Worm (Caenorhabditis elegans) whole organism, L1 larva: ENCODE measurements around the gene F53B3.5.
A peak's percentile ranks its signal among the peaks of the same experiment; 100 is the strongest.

ENCODE experiments used
- F16B12.6 ChIP-seq: fragments of 150-350 bp; optimal IDR thresholded peaks from 2 replicates; lab custom pipeline; 2014; ENCODE audit warnings: missing biosample characterization, missing genetic modification characterization
- aly-2 ChIP-seq: fragments of 150-350 bp; optimal IDR thresholded peaks from 2 replicates; lab custom pipeline; 2014; ENCODE audit warnings: missing biosample characterization, missing genetic modification characterization
- ama-1 ChIP-seq: fragments of 150-350 bp; optimal IDR thresholded peaks from 2 replicates; lab custom pipeline; 2014
- blmp-1 ChIP-seq: fragments of 150-350 bp; optimal IDR thresholded peaks from 2 replicates; lab custom pipeline; 2014; ENCODE audit warnings: missing biosample characterization, missing genetic modification characterization
- ceh-8 ChIP-seq: fragments of 200-800 bp; sonication (Bioruptor generic); optimal IDR thresholded peaks from 2 replicates; lab custom pipeline; 2018; ENCODE audit warnings: mild to moderate bottlenecking, missing genetic modification characterization, moderate library complexity, missing compliant biosample characterization
- ceh-90 ChIP-seq: sonication (generic microtip); optimal IDR thresholded peaks from 2 replicates; lab custom pipeline; 2016; ENCODE audit warnings: missing genetic modification characterization, missing compliant biosample characterization
- ces-1 ChIP-seq: fragments of 150-350 bp; optimal IDR thresholded peaks from 2 replicates; lab custom pipeline; 2014; ENCODE audit warnings: missing biosample characterization, missing genetic modification reagents, missing genetic modification characterization
- dpl-1 ChIP-seq, 3 experiments: fragments of 150-350 bp in 2 of 3; sonication (generic microtip) in 1 of 3; optimal IDR thresholded peaks; 2 replicates each; lab custom pipeline; 2014 to 2017; ENCODE audit warnings: missing biosample characterization in 3 of 3, missing genetic modification characterization in 3 of 3, missing genetic modification reagents in 3 of 3
- dsc-1 ChIP-seq: sonication (generic microtip); optimal IDR thresholded peaks from 2 replicates; lab custom pipeline; 2016; ENCODE audit warnings: mild to moderate bottlenecking, missing genetic modification characterization, missing compliant biosample characterization
- efl-1 ChIP-seq, 4 experiments: fragments of 150-350 bp; optimal IDR thresholded peaks in 3 of 4; peaks in 1 of 4; 1 replicate in 1 of 4; 2 replicates in 3 of 4; lab custom pipeline; 2014; ENCODE audit warnings: missing biosample characterization in 2 of 4, missing genetic modification characterization in 2 of 4, missing genetic modification reagents in 2 of 4
- efl-3 ChIP-seq: fragments of 200-800 bp; sonication (Bioruptor generic); optimal IDR thresholded peaks from 2 replicates; lab custom pipeline; 2018; ENCODE audit warnings: mild to moderate bottlenecking, missing genetic modification characterization, missing compliant biosample characterization
- egl-13 ChIP-seq: sonication (generic microtip); optimal IDR thresholded peaks from 2 replicates; lab custom pipeline; 2016; ENCODE audit warnings: missing genotype, missing genetic modification reagents, missing genetic modification characterization, missing compliant biosample characterization
- egl-27 ChIP-seq, 2 experiments: fragments of 150-350 bp in 1 of 2; sonication (generic microtip); optimal IDR thresholded peaks; 3 replicates each; lab custom pipeline; 2017 to 2018; ENCODE audit warnings: missing biosample characterization in 2 of 2, missing genetic modification characterization in 2 of 2, missing genetic modification reagents in 2 of 2
- fkh-10 ChIP-seq: sonication (generic microtip); optimal IDR thresholded peaks from 2 replicates; lab custom pipeline; 2017; ENCODE audit warnings: missing biosample characterization, missing genetic modification reagents, missing genetic modification characterization
- fkh-4 ChIP-seq: sonication (generic microtip); optimal IDR thresholded peaks from 2 replicates; lab custom pipeline; 2016; ENCODE audit warnings: missing compliant biosample characterization, missing genetic modification characterization, borderline replicate concordance
- fkh-8 ChIP-seq: sonication (generic microtip); optimal IDR thresholded peaks from 2 replicates; lab custom pipeline; 2016; ENCODE audit warnings: mild to moderate bottlenecking, missing genetic modification characterization, missing compliant biosample characterization
- fos-1 ChIP-seq: fragments of 150-350 bp; optimal IDR thresholded peaks from 2 replicates; lab custom pipeline; 2014; ENCODE audit warnings: missing biosample characterization, missing genetic modification characterization
- grh-1 ChIP-seq: fragments of 200-800 bp; sonication (Bioruptor generic); IDR thresholded peaks from 2 replicates; pipeline ENCODE4 v1.3.6; 2022; ENCODE audit warnings: missing genetic modification reagents, missing genetic modification characterization, missing compliant biosample characterization
- irx-1 ChIP-seq: sonication (generic microtip); optimal IDR thresholded peaks from 2 replicates; lab custom pipeline; 2016; ENCODE audit warnings: missing genetic modification characterization, missing compliant biosample characterization
- lin-13 ChIP-seq: fragments of 150-350 bp; optimal IDR thresholded peaks from 2 replicates; lab custom pipeline; 2014; ENCODE audit warnings: missing biosample characterization, missing genetic modification reagents, missing genetic modification characterization
- lin-14 ChIP-seq: fragments of 200-800 bp; sonication (Bioruptor generic); optimal IDR thresholded peaks from 2 replicates; lab custom pipeline; 2018; ENCODE audit warnings: mild to moderate bottlenecking, missing genetic modification characterization, moderate library complexity, missing compliant biosample characterization
- lin-15B ChIP-seq: fragments of 150-350 bp; sonication (generic microtip); optimal IDR thresholded peaks from 3 replicates; lab custom pipeline; 2014; ENCODE audit warnings: missing biosample characterization, missing genetic modification characterization
- lsy-2 ChIP-seq, 2 experiments: fragments of 150-350 bp; optimal IDR thresholded peaks; 2 replicates each; lab custom pipeline; 2014; ENCODE audit warnings: missing biosample characterization in 2 of 2, missing genetic modification characterization in 2 of 2
- mab-9 ChIP-seq: fragments of 200-800 bp; sonication (Bioruptor generic); IDR thresholded peaks from 2 replicates; pipeline ENCODE4 v1.3.6; 2022; ENCODE audit warnings: missing genetic modification reagents, missing genetic modification characterization, missing compliant biosample characterization
- mep-1 ChIP-seq: fragments of 150-350 bp; optimal IDR thresholded peaks from 2 replicates; lab custom pipeline; 2014; ENCODE audit warnings: missing biosample characterization, missing genetic modification characterization
- nhr-11 ChIP-seq: fragments of 150-350 bp; optimal IDR thresholded peaks from 2 replicates; lab custom pipeline; 2014; ENCODE audit warnings: missing biosample characterization, missing genetic modification characterization
- nhr-12 ChIP-seq: sonication (generic microtip); optimal IDR thresholded peaks from 2 replicates; lab custom pipeline; 2017; ENCODE audit warnings: missing biosample characterization, missing genetic modification characterization
- nhr-19 ChIP-seq: fragments of 200-800 bp; sonication (Bioruptor generic); conservative IDR thresholded peaks from 2 replicates; pipeline ENCODE4 v1.3.6; 2022; ENCODE audit warnings: missing genetic modification characterization, missing compliant biosample characterization
- nhr-47 ChIP-seq: sonication (generic microtip); optimal IDR thresholded peaks from 2 replicates; lab custom pipeline; 2016; ENCODE audit warnings: mild to moderate bottlenecking, missing genetic modification characterization, moderate library complexity, missing compliant biosample characterization
- nhr-71 ChIP-seq: sonication (generic microtip); optimal IDR thresholded peaks from 2 replicates; lab custom pipeline; 2016; ENCODE audit warnings: mild to moderate bottlenecking, missing genetic modification characterization, moderate library complexity, missing compliant biosample characterization
- nhr-76 ChIP-seq: sonication (generic microtip); optimal IDR thresholded peaks from 2 replicates; lab custom pipeline; 2017; ENCODE audit warnings: missing biosample characterization, missing genetic modification characterization
- nhr-77 ChIP-seq: fragments of 150-350 bp; optimal IDR thresholded peaks from 2 replicates; lab custom pipeline; 2014; ENCODE audit warnings: missing biosample characterization, missing genetic modification characterization
- nhr-90 ChIP-seq: sonication (generic microtip); optimal IDR thresholded peaks from 2 replicates; lab custom pipeline; 2016; ENCODE audit warnings: mild to moderate bottlenecking, missing genetic modification characterization, missing compliant biosample characterization; ENCODE audit not compliant: poor library complexity
- pag-3 ChIP-seq: sonication (generic microtip); optimal IDR thresholded peaks from 2 replicates; lab custom pipeline; 2017; ENCODE audit warnings: missing genetic modification characterization, mild to moderate bottlenecking, missing compliant biosample characterization, antibody characterized with exemption, borderline replicate concordance; ENCODE audit not compliant: insufficient read depth
- pax-3 ChIP-seq: fragments of 200-800 bp; sonication (Bioruptor generic); optimal IDR thresholded peaks from 2 replicates; lab custom pipeline; 2018; ENCODE audit warnings: mild to moderate bottlenecking, missing genetic modification characterization, moderate library complexity, missing compliant biosample characterization
- pqm-1 ChIP-seq: sonication (generic microtip); optimal IDR thresholded peaks from 3 replicates; lab custom pipeline; 2017; ENCODE audit warnings: missing biosample characterization, missing genetic modification characterization
- sox-4 ChIP-seq: sonication (generic microtip); optimal IDR thresholded peaks from 2 replicates; lab custom pipeline; 2016; ENCODE audit warnings: missing genetic modification characterization, missing compliant biosample characterization
- sptf-1 ChIP-seq: fragments of 150-350 bp; optimal IDR thresholded peaks from 2 replicates; lab custom pipeline; 2014; ENCODE audit warnings: missing biosample characterization, missing genetic modification characterization
- sup-37 ChIP-seq: fragments of 200-800 bp; sonication (Bioruptor generic); optimal IDR thresholded peaks from 2 replicates; lab custom pipeline; 2018; ENCODE audit warnings: mild to moderate bottlenecking, missing genetic modification characterization, missing compliant biosample characterization
- swsn-7 ChIP-seq: sonication (generic microtip); optimal IDR thresholded peaks from 2 replicates; lab custom pipeline; 2016; ENCODE audit warnings: missing genetic modification characterization, missing compliant biosample characterization
- tbx-2 ChIP-seq: sonication (generic microtip); optimal IDR thresholded peaks from 2 replicates; lab custom pipeline; 2016; ENCODE audit warnings: missing genetic modification characterization, missing compliant biosample characterization
- unc-130 ChIP-seq: fragments of 150-350 bp; optimal IDR thresholded peaks from 2 replicates; lab custom pipeline; 2017; ENCODE audit warnings: missing biosample characterization, missing genetic modification characterization, inconsistent platforms
- unc-62 ChIP-seq: fragments of 150-350 bp; optimal IDR thresholded peaks from 2 replicates; lab custom pipeline; 2014; ENCODE audit warnings: missing biosample characterization, missing genetic modification reagents, missing genetic modification characterization
- unc-86 ChIP-seq: sonication (generic microtip); optimal IDR thresholded peaks from 2 replicates; lab custom pipeline; 2016; ENCODE audit warnings: missing genetic modification characterization, missing compliant biosample characterization
- vab-15 ChIP-seq: sonication (generic microtip); optimal IDR thresholded peaks from 2 replicates; lab custom pipeline; 2017; ENCODE audit warnings: missing genotype, mild to moderate bottlenecking, missing genetic modification characterization, missing compliant biosample characterization
- xbp-1 ChIP-seq: sonication (generic microtip); optimal IDR thresholded peaks from 2 replicates; lab custom pipeline; 2016; ENCODE audit warnings: missing genetic modification characterization, missing compliant biosample characterization
- ztf-4 ChIP-seq: fragments of 150-350 bp; optimal IDR thresholded peaks from 2 replicates; lab custom pipeline; 2014; ENCODE audit warnings: missing biosample characterization, missing genetic modification characterization

Gene F53B3.5

ce11 chrX:2857070-2857825, 22.1 kb downstream of the F53B3.5 start, which contains the start of gene tra-4 (continued):
- peak; percentile 7 for TF ChIP-seq dsc-1 (tag; lab: Kevin White, UChicago)
- TF ChIP-seq ceh-90 (tag; lab: Kevin White, UChicago), result peak; percentile 57
- no peak for TF ChIP-seq ztf-4 (tag; lab: Kevin White, UChicago)
- TF ChIP-seq swsn-7, result peak; percentile 7
- no peak for TF ChIP-seq nhr-19 (GFP tag; lab: Robert Waterston, UW)
- no peak for TF ChIP-seq fkh-10 (GFP tag; lab: Kevin White, UChicago)
- no peak for TF ChIP-seq sup-37 (GFP tag; lab: Kevin White, UChicago)
- TF ChIP-seq nhr-11 (tag; lab: Kevin White, UChicago), result no peak
- peak; percentile 67 for TF ChIP-seq lin-14 (GFP tag; lab: Kevin White, UChicago)
- TF ChIP-seq egl-27 (tag; optimal IDR thresholded peaks at IDR 0.05; lab: Kevin White, UChicago), result no peak
- TF ChIP-seq mep-1 (tag; lab: Kevin White, UChicago), result peak; percentile 42
- TF ChIP-seq dpl-1 (GFP tag; optimal IDR thresholded peaks at IDR 0.05; lab: Kevin White, UChicago), result peak in 1 of 3 experiments; percentile 21
- TF ChIP-seq nhr-90 (tag; lab: Kevin White, UChicago), result peak; percentile 55
- no peak for TF ChIP-seq nhr-12 (tag; lab: Kevin White, UChicago)
- no peak for TF ChIP-seq sptf-1 (tag; lab: Kevin White, UChicago)
- no peak for TF ChIP-seq efl-3 (GFP tag; lab: Kevin White, UChicago)
- no peak for TF ChIP-seq grh-1 (GFP tag; lab: Robert Waterston, UW)
- peak; percentile 33 for TF ChIP-seq tbx-2 (tag; lab: Kevin White, UChicago)

- TF ChIP-seq nhr-71, result peak; percentile 52
- no peak for TF ChIP-seq ceh-8 (GFP tag; lab: Kevin White, UChicago)
- TF ChIP-seq ztf-4 (tag; lab: Kevin White, UChicago), result peak; percentile 35
- peak; percentile 89 for TF ChIP-seq pax-3 (tag; lab: Kevin White, UChicago)
- TF ChIP-seq ces-1 (GFP tag; lab: Kevin White, UChicago), result no peak
- peak; percentile 49 for TF ChIP-seq sox-4 (tag; lab: Kevin White, UChicago)
- peak; percentile 47 for TF ChIP-seq fkh-8
- TF ChIP-seq nhr-47 (tag; lab: Kevin White, UChicago), result peak; percentile 61
- peak; percentile 46 for TF ChIP-seq fkh-4
- TF ChIP-seq unc-62, result no peak
- peak; percentile 94 for TF ChIP-seq dsc-1 (tag; lab: Kevin White, UChicago)
- TF ChIP-seq xbp-1 (tag; lab: Kevin White, UChicago), result peak; percentile 2
- no peak for TF ChIP-seq efl-1 (optimal IDR thresholded peaks at IDR 0.05; lab: Kevin White, UChicago)
- peak in 1 of 2 experiments; percentile 70 for TF ChIP-seq efl-1 (GFP tag; optimal IDR thresholded peaks at IDR 0.05 in 1 of 2; lab: Kevin White, UChicago)
- no peak for TF ChIP-seq ama-1
These were observed 25.4 kb downstream of the F53B3.5 start for ce11 chrX:2853963-2854362.

ce11 chrX:2852388-2852908, 26.9 kb downstream of the F53B3.5 start, which contains the start of gene kin-29:
Gene kin-29, minus strand, starts transcription at chrX:2852438.
- TF ChIP-seq egl-13 (tag; lab: Kevin White, UChicago), result peak; percentile 64
- TF ChIP-seq pag-3 (tag; lab: Kevin White, UChicago), result no peak
- TF ChIP-seq dpl-1 (GFP tag; optimal IDR thresholded peaks at IDR 0.05; lab: Kevin White, UChicago), result peak in 2 of 3 experiments; percentile 33 to 41
- TF ChIP-seq sup-37 (GFP tag; lab: Kevin White, UChicago), result no peak
- no peak for TF ChIP-seq aly-2 (tag; lab: Kevin White, UChicago)
- TF ChIP-seq blmp-1, result peak; percentile 82
- peak; percentile 76 for TF ChIP-seq lin-13 (GFP tag; lab: Kevin White, UChicago)
- peak; percentile 48 for TF ChIP-seq fos-1 (tag; lab: Kevin White, UChicago)
- TF ChIP-seq nhr-47 (tag; lab: Kevin White, UChicago), result peak; percentile 87
- peak; percentile 87 for TF ChIP-seq dsc-1 (tag; lab: Kevin White, UChicago)
- peak; percentile 30 for TF ChIP-seq unc-130 (tag; lab: Kevin White, UChicago)
- 0 out of 2 replicates have a peak, but pooled peaks have one; percentile 50 for TF ChIP-seq mab-9 (GFP tag; lab: Robert Waterston, UW)
- TF ChIP-seq unc-86 (tag; lab: Kevin White, UChicago), result peak; percentile 86
- TF ChIP-seq lsy-2 (tag; optimal IDR thresholded peaks at IDR 0.05; lab: Kevin White, UChicago), result peak; percentile 55 to 82
- TF ChIP-seq F16B12.6 (tag; lab: Kevin White, UChicago), result no peak
- TF ChIP-seq nhr-76 (tag; lab: Kevin White, UChicago), result no peak
- peak; percentile 66 for TF ChIP-seq irx-1 (tag; lab: Kevin White, UChicago)
- peak; percentile 88 for TF ChIP-seq nhr-77 (tag; lab: Kevin White, UChicago)
- TF ChIP-seq pqm-1, result no peak
- peak; percentile 95 for TF ChIP-seq fkh-8
- TF ChIP-seq lin-15B (tag; lab: Kevin White, UChicago), result peak; percentile 11
- no peak for TF ChIP-seq vab-15 (tag; lab: Kevin White, UChicago)
- no peak for TF ChIP-seq fkh-4
